Worm (Caenorhabditis elegans) whole organism, L1 larva: ENCODE results near the gene hrpu-1.

Experiments used
- C16A3.4 ChIP-seq: fragments of 150-350 bp; optimal IDR thresholded peaks from 2 replicates; lab custom pipeline; 2014; ENCODE audit warnings: missing biosample characterization, missing genetic modification characterization
- C34B4.2 ChIP-seq: sonication (generic microtip); optimal IDR thresholded peaks from 2 replicates; lab custom pipeline; 2017; ENCODE audit warnings: mild to moderate bottlenecking, missing genetic modification characterization, missing compliant biosample characterization
- F16B12.6 ChIP-seq: fragments of 150-350 bp; optimal IDR thresholded peaks from 2 replicates; lab custom pipeline; 2014; ENCODE audit warnings: missing biosample characterization, missing genetic modification characterization
- Y116A8C.19 ChIP-seq: sonication (generic microtip); optimal IDR thresholded peaks from 2 replicates; lab custom pipeline; 2016; ENCODE audit warnings: missing compliant biosample characterization, missing genetic modification characterization, borderline replicate concordance
- ama-1 ChIP-seq: fragments of 150-350 bp; optimal IDR thresholded peaks from 2 replicates; lab custom pipeline; 2014
- ceh-63 ChIP-seq: fragments of 200-800 bp; sonication (Bioruptor generic); optimal IDR thresholded peaks from 2 replicates; lab custom pipeline; 2018; ENCODE audit warnings: mild to moderate bottlenecking, missing genetic modification characterization, missing compliant biosample characterization
- ceh-8 ChIP-seq: fragments of 200-800 bp; sonication (Bioruptor generic); optimal IDR thresholded peaks from 2 replicates; lab custom pipeline; 2018; ENCODE audit warnings: mild to moderate bottlenecking, missing genetic modification characterization, moderate library complexity, missing compliant biosample characterization
- ceh-82 ChIP-seq, 3 experiments: fragments of 150-350 bp in 1 of 3; sonication (generic microtip) in 2 of 3; optimal IDR thresholded peaks; 2 replicates each; lab custom pipeline; 2014 to 2017; ENCODE audit warnings: missing biosample characterization in 3 of 3, missing genetic modification characterization in 3 of 3
- ceh-88 ChIP-seq: fragments of 200-800 bp; sonication (Bioruptor generic); IDR thresholded peaks from 2 replicates; pipeline ENCODE4 v1.3.6; 2022; ENCODE audit warnings: missing genetic modification characterization, missing compliant biosample characterization
- dsc-1 ChIP-seq: sonication (generic microtip); optimal IDR thresholded peaks from 2 replicates; lab custom pipeline; 2016; ENCODE audit warnings: mild to moderate bottlenecking, missing genetic modification characterization, missing compliant biosample characterization
- efl-3 ChIP-seq: fragments of 200-800 bp; sonication (Bioruptor generic); optimal IDR thresholded peaks from 2 replicates; lab custom pipeline; 2018; ENCODE audit warnings: mild to moderate bottlenecking, missing genetic modification characterization, missing compliant biosample characterization
- egl-13 ChIP-seq: sonication (generic microtip); optimal IDR thresholded peaks from 2 replicates; lab custom pipeline; 2016; ENCODE audit warnings: missing genotype, missing genetic modification reagents, missing genetic modification characterization, missing compliant biosample characterization
- elt-2 ChIP-seq: sonication (generic microtip); optimal IDR thresholded peaks from 2 replicates; lab custom pipeline; 2016; ENCODE audit warnings: missing genetic modification characterization, mild to moderate bottlenecking, inconsistent platforms, missing compliant biosample characterization, missing genetic modification reagents
- ets-5 ChIP-seq: fragments of 200-800 bp; sonication (Bioruptor generic); IDR thresholded peaks from 2 replicates; pipeline ENCODE4 v1.3.6; 2022; ENCODE audit warnings: missing genetic modification characterization, missing compliant biosample characterization
- fkh-10 ChIP-seq: sonication (generic microtip); optimal IDR thresholded peaks from 2 replicates; lab custom pipeline; 2017; ENCODE audit warnings: missing biosample characterization, missing genetic modification reagents, missing genetic modification characterization
- fkh-4 ChIP-seq: sonication (generic microtip); optimal IDR thresholded peaks from 2 replicates; lab custom pipeline; 2016; ENCODE audit warnings: missing compliant biosample characterization, missing genetic modification characterization, borderline replicate concordance
- fkh-8 ChIP-seq: sonication (generic microtip); optimal IDR thresholded peaks from 2 replicates; lab custom pipeline; 2016; ENCODE audit warnings: mild to moderate bottlenecking, missing genetic modification characterization, missing compliant biosample characterization
- fos-1 ChIP-seq: fragments of 150-350 bp; optimal IDR thresholded peaks from 2 replicates; lab custom pipeline; 2014; ENCODE audit warnings: missing biosample characterization, missing genetic modification characterization
- grh-1 ChIP-seq: fragments of 200-800 bp; sonication (Bioruptor generic); IDR thresholded peaks from 2 replicates; pipeline ENCODE4 v1.3.6; 2022; ENCODE audit warnings: missing genetic modification reagents, missing genetic modification characterization, missing compliant biosample characterization
- hlh-17 ChIP-seq: fragments of 200-800 bp; sonication (Bioruptor generic); optimal IDR thresholded peaks from 2 replicates; lab custom pipeline; 2018; ENCODE audit warnings: missing genetic modification characterization, mild to moderate bottlenecking, missing compliant biosample characterization, moderate library complexity, borderline replicate concordance
- hlh-4 ChIP-seq: sonication (generic microtip); optimal IDR thresholded peaks from 2 replicates; lab custom pipeline; 2016; ENCODE audit warnings: mild to moderate bottlenecking, missing genetic modification characterization, missing compliant biosample characterization
- hpl-2 ChIP-seq: fragments of 150-350 bp; optimal IDR thresholded peaks from 2 replicates; lab custom pipeline; 2014; ENCODE audit warnings: missing biosample characterization, missing genetic modification reagents, missing genetic modification characterization
- irx-1 ChIP-seq: sonication (generic microtip); optimal IDR thresholded peaks from 2 replicates; lab custom pipeline; 2016; ENCODE audit warnings: missing genetic modification characterization, missing compliant biosample characterization
- lin-13 ChIP-seq: fragments of 150-350 bp; optimal IDR thresholded peaks from 2 replicates; lab custom pipeline; 2014; ENCODE audit warnings: missing biosample characterization, missing genetic modification reagents, missing genetic modification characterization
- lin-14 ChIP-seq: fragments of 200-800 bp; sonication (Bioruptor generic); optimal IDR thresholded peaks from 2 replicates; lab custom pipeline; 2018; ENCODE audit warnings: mild to moderate bottlenecking, missing genetic modification characterization, moderate library complexity, missing compliant biosample characterization
- lin-15B ChIP-seq: fragments of 150-350 bp; sonication (generic microtip); optimal IDR thresholded peaks from 3 replicates; lab custom pipeline; 2014; ENCODE audit warnings: missing biosample characterization, missing genetic modification characterization
- lin-35 ChIP-seq, 2 experiments: fragments of 150-350 bp; optimal IDR thresholded peaks; 2 replicates each; lab custom pipeline; 2014; ENCODE audit warnings: missing biosample characterization in 2 of 2, missing genetic modification characterization in 2 of 2, missing genetic modification reagents in 2 of 2
- lsy-2 ChIP-seq, 2 experiments: fragments of 150-350 bp; optimal IDR thresholded peaks; 2 replicates each; lab custom pipeline; 2014; ENCODE audit warnings: missing biosample characterization in 2 of 2, missing genetic modification characterization in 2 of 2
- mab-9 ChIP-seq: fragments of 200-800 bp; sonication (Bioruptor generic); IDR thresholded peaks from 2 replicates; pipeline ENCODE4 v1.3.6; 2022; ENCODE audit warnings: missing genetic modification reagents, missing genetic modification characterization, missing compliant biosample characterization
- mdl-1 ChIP-seq, 2 experiments: fragments of 150-350 bp; optimal IDR thresholded peaks; 2 replicates each; lab custom pipeline; 2014 to 2017; ENCODE audit warnings: missing biosample characterization in 2 of 2, missing genetic modification characterization in 2 of 2, inconsistent platforms in 1 of 2
- mep-1 ChIP-seq: fragments of 150-350 bp; optimal IDR thresholded peaks from 2 replicates; lab custom pipeline; 2014; ENCODE audit warnings: missing biosample characterization, missing genetic modification characterization
- nhr-11 ChIP-seq: fragments of 150-350 bp; optimal IDR thresholded peaks from 2 replicates; lab custom pipeline; 2014; ENCODE audit warnings: missing biosample characterization, missing genetic modification characterization
- nhr-12 ChIP-seq: sonication (generic microtip); optimal IDR thresholded peaks from 2 replicates; lab custom pipeline; 2017; ENCODE audit warnings: missing biosample characterization, missing genetic modification characterization
- nhr-237 ChIP-seq: fragments of 150-350 bp; optimal IDR thresholded peaks from 2 replicates; lab custom pipeline; 2014; ENCODE audit warnings: missing biosample characterization, missing genetic modification characterization
- nhr-47 ChIP-seq: sonication (generic microtip); optimal IDR thresholded peaks from 2 replicates; lab custom pipeline; 2016; ENCODE audit warnings: mild to moderate bottlenecking, missing genetic modification characterization, moderate library complexity, missing compliant biosample characterization
- nhr-71 ChIP-seq: sonication (generic microtip); optimal IDR thresholded peaks from 2 replicates; lab custom pipeline; 2016; ENCODE audit warnings: mild to moderate bottlenecking, missing genetic modification characterization, moderate library complexity, missing compliant biosample characterization
- pax-3 ChIP-seq: fragments of 200-800 bp; sonication (Bioruptor generic); optimal IDR thresholded peaks from 2 replicates; lab custom pipeline; 2018; ENCODE audit warnings: mild to moderate bottlenecking, missing genetic modification characterization, moderate library complexity, missing compliant biosample characterization
- skn-1 ChIP-seq: fragments of 150-350 bp; optimal IDR thresholded peaks from 2 replicates; lab custom pipeline; 2014; ENCODE audit warnings: missing biosample characterization, missing genetic modification characterization
- snpc-4 ChIP-seq: fragments of 150-350 bp; optimal IDR thresholded peaks from 2 replicates; lab custom pipeline; 2014; ENCODE audit warnings: missing biosample characterization, missing genetic modification characterization
- sox-4 ChIP-seq: sonication (generic microtip); optimal IDR thresholded peaks from 2 replicates; lab custom pipeline; 2016; ENCODE audit warnings: missing genetic modification characterization, missing compliant biosample characterization
- swsn-7 ChIP-seq: sonication (generic microtip); optimal IDR thresholded peaks from 2 replicates; lab custom pipeline; 2016; ENCODE audit warnings: missing genetic modification characterization, missing compliant biosample characterization
- tbx-2 ChIP-seq: sonication (generic microtip); optimal IDR thresholded peaks from 2 replicates; lab custom pipeline; 2016; ENCODE audit warnings: missing genetic modification characterization, missing compliant biosample characterization
- tlp-1 ChIP-seq: fragments of 150-350 bp; optimal IDR thresholded peaks from 2 replicates; lab custom pipeline; 2014; ENCODE audit warnings: missing biosample characterization, missing genetic modification characterization
- unc-30 ChIP-seq: sonication (generic microtip); optimal IDR thresholded peaks from 2 replicates; lab custom pipeline; 2017; ENCODE audit warnings: missing biosample characterization, missing genetic modification characterization
- unc-86 ChIP-seq: sonication (generic microtip); optimal IDR thresholded peaks from 2 replicates; lab custom pipeline; 2016; ENCODE audit warnings: missing genetic modification characterization, missing compliant biosample characterization
- vab-15 ChIP-seq: sonication (generic microtip); optimal IDR thresholded peaks from 2 replicates; lab custom pipeline; 2017; ENCODE audit warnings: missing genotype, mild to moderate bottlenecking, missing genetic modification characterization, missing compliant biosample characterization
- zag-1 ChIP-seq: fragments of 150-350 bp; optimal IDR thresholded peaks from 2 replicates; lab custom pipeline; 2014; ENCODE audit warnings: missing biosample characterization, missing genetic modification characterization
- ztf-4 ChIP-seq: fragments of 150-350 bp; optimal IDR thresholded peaks from 2 replicates; lab custom pipeline; 2014; ENCODE audit warnings: missing biosample characterization, missing genetic modification characterization

hrpu-1 gene

ce11 chrIV:15012154-15012892 lies 27.1 kb upstream of the hrpu-1 start:
- no peak for TF ChIP-seq fos-1 (tag; lab: Kevin White, UChicago)
- no peak for TF ChIP-seq vab-15 (tag; lab: Kevin White, UChicago)
- TF ChIP-seq fkh-4 (tag; lab: Kevin White, UChicago): no peak
- TF ChIP-seq ama-1 (lab: Kevin White, UChicago): no peak
- no peak for TF ChIP-seq sox-4
- TF ChIP-seq mab-9 (GFP tag; lab: Robert Waterston, UW): no peak
- no peak for TF ChIP-seq fkh-8 (tag; lab: Kevin White, UChicago)
- TF ChIP-seq irx-1 (tag; lab: Kevin White, UChicago): no peak
- no peak for TF ChIP-seq dsc-1 (tag; lab: Kevin White, UChicago)
- no peak for TF ChIP-seq F16B12.6 (tag; lab: Kevin White, UChicago)
- no peak for TF ChIP-seq hpl-2 (GFP tag; lab: Kevin White, UChicago)
- no peak for TF ChIP-seq lin-15B (tag; lab: Kevin White, UChicago)
- no peak for TF ChIP-seq tbx-2 (tag; lab: Kevin White, UChicago)
- TF ChIP-seq nhr-11: no peak
- TF ChIP-seq nhr-12 (tag; lab: Kevin White, UChicago): no peak
- TF ChIP-seq C34B4.2: no peak
- TF ChIP-seq, all 84 proteins: peak for 0

ce11 chrIV:15013083-15013482 lies 26.3 kb upstream of the hrpu-1 start, which contains the start of gene qars-1:
Gene qars-1 (minus strand): TSS chrIV:15013183.
- no peak for TF ChIP-seq ztf-4
- TF ChIP-seq nhr-71 (tag; lab: Kevin White, UChicago): no peak
- TF ChIP-seq zag-1 (tag; lab: Kevin White, UChicago): no peak
- no peak for TF ChIP-seq hlh-17 (GFP tag; lab: Kevin White, UChicago)
- no peak for TF ChIP-seq tlp-1 (tag; lab: Kevin White, UChicago)
- no peak for TF ChIP-seq lin-14 (GFP tag; lab: Kevin White, UChicago)
- no peak for TF ChIP-seq lin-13
- no peak for TF ChIP-seq hlh-4 (tag; lab: Kevin White, UChicago)
- TF ChIP-seq ets-5 (GFP tag; lab: Robert Waterston, UW): no peak
- no peak for TF ChIP-seq nhr-237 (tag; lab: Kevin White, UChicago)
- TF ChIP-seq Y116A8C.19 (tag; lab: Kevin White, UChicago): no peak
- TF ChIP-seq ceh-88 (GFP tag; lab: Robert Waterston, UW): no peak
- TF ChIP-seq unc-86 (tag; lab: Kevin White, UChicago): no peak

ce11 chrIV:15013517-15014085 lies 25.8 kb upstream of the hrpu-1 start, which contains the start of gene Y41E3.7:
Gene Y41E3.7 (plus strand): TSS chrIV:15014035.
- TF ChIP-seq ceh-8 (no peak), F16B12.6 (tag; lab: Kevin White, UChicago) (peak; percentile 89), unc-86 (tag; lab: Kevin White, UChicago) (no peak), elt-2 (tag; lab: Kevin White, UChicago) (no peak), lsy-2 (tag; optimal IDR thresholded peaks at IDR 0.05; lab: Kevin White, UChicago) (peak; percentile 31 to 43), nhr-47 (tag; lab: Kevin White, UChicago) (peak; percentile 18), skn-1 (no peak), nhr-12 (tag; lab: Kevin White, UChicago) (no peak), mdl-1 (tag; optimal IDR thresholded peaks at IDR 0.05; lab: Kevin White, UChicago) (no peak), lin-35 (GFP tag; optimal IDR thresholded peaks at IDR 0.05; lab: Kevin White, UChicago) (peak in 1 of 2 experiments; percentile 51), mep-1 (tag; lab: Kevin White, UChicago) (peak; percentile 29), snpc-4 (tag; lab: Kevin White, UChicago) (no peak), unc-30 (tag; lab: Kevin White, UChicago) (no peak), egl-13 (no peak), tbx-2 (tag; lab: Kevin White, UChicago) (no peak), swsn-7 (no peak), zag-1 (tag; lab: Kevin White, UChicago) (no peak), ceh-82 (tag; optimal IDR thresholded peaks at IDR 0.05; lab: Kevin White, UChicago) (no peak), nhr-71 (tag; lab: Kevin White, UChicago) (no peak), ceh-63 (GFP tag; lab: Kevin White, UChicago) (no peak), grh-1 (GFP tag; lab: Robert Waterston, UW) (no peak), pax-3 (no peak), fkh-10 (GFP tag; lab: Kevin White, UChicago) (no peak), irx-1 (tag; lab: Kevin White, UChicago) (no peak), nhr-237 (tag; lab: Kevin White, UChicago) (no peak), C16A3.4 (no peak), efl-3 (GFP tag; lab: Kevin White, UChicago) (no peak)
